Worm (Caenorhabditis elegans): Measurements from ENCODE around the gene F58H1.6.

DNA sequence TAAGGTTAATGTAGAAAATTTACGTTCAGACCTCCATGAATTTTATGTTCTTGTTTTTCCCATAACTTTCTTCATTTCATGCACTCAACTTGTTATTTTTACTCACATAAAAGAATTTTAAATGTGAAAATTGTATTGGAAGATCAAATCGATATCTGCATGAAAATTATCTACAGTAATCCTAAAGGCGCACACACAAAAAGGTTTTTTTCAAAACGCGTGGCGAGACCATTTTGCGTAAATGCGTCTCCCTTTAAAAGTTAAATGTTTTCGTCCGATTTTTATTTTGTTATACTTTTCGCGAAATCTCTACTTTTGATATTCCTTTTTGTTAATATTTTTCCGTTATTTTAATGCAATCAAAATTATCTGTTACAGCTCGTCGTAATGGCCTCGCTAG lies 25.2 kb upstream of the F58H1.6 start, which contains the start of gene R31.2:
- TF ChIP-seq ztf-11 (tag; optimal IDR thresholded peaks at IDR 0.05) = no peak
- no peak for TF ChIP-seq elt-3 (tag; optimal IDR thresholded peaks at IDR 0.05)
- no peak for TF ChIP-seq fos-1 (tag; optimal IDR thresholded peaks at IDR 0.05)
- TF ChIP-seq skn-1 (tag; optimal IDR thresholded peaks at IDR 0.05) = no peak
- TF ChIP-seq ama-1 (optimal IDR thresholded peaks at IDR 0.05) = no peak
- TF ChIP-seq lsy-2 (tag; optimal IDR thresholded peaks at IDR 0.05) = no peak
- TF ChIP-seq lin-35 (GFP tag; optimal IDR thresholded peaks at IDR 0.05) = no peak
- no peak for TF ChIP-seq jun-1 (tag; optimal IDR thresholded peaks at IDR 0.05)
- no peak for TF ChIP-seq hlh-17 (GFP tag; optimal IDR thresholded peaks at IDR 0.05; ENCODE audit: borderline replicate concordance)
